Fruit fly (Drosophila melanogaster) whole organism, wandering third instar larva: ENCODE measurements around the gene Nelf-A.
A peak's percentile ranks its signal among the peaks of the same experiment; 100 is the strongest.

ENCODE experiments used
- Abd-B ChIP-seq: fragments of >200 bp; optimal IDR thresholded peaks from 2 replicates; lab custom pipeline; 2017; ENCODE audit warnings: missing biosample characterization, missing genetic modification characterization
- CG32264 ChIP-seq: fragments of 200-800 bp; sonication (Bioruptor generic); optimal IDR thresholded peaks from 2 replicates; lab custom pipeline; 2016; ENCODE audit warnings: missing biosample characterization, missing genetic modification characterization
- CG9705 ChIP-seq: fragments of 200-800 bp; sonication (Bioruptor generic); optimal IDR thresholded peaks from 2 replicates; lab custom pipeline; 2018; ENCODE audit warnings: missing biosample characterization, mild to moderate bottlenecking, missing genetic modification characterization
- CrebA ChIP-seq: fragments of 200-800 bp; sonication (Bioruptor generic); optimal IDR thresholded peaks from 2 replicates; lab custom pipeline; 2016; ENCODE audit warnings: missing biosample characterization, mild to moderate bottlenecking, missing genetic modification characterization, borderline replicate concordance
- Dfd ChIP-seq: fragments of >200 bp; optimal IDR thresholded peaks from 2 replicates; lab custom pipeline; 2017; ENCODE audit warnings: missing biosample characterization, missing genetic modification characterization
- Dif ChIP-seq: fragments of 200-275, 200-300 bp; sonication (Bioruptor generic); optimal IDR thresholded peaks from 2 replicates; lab custom pipeline; 2018; ENCODE audit warnings: missing biosample characterization, missing genetic modification characterization; ENCODE audit not compliant: partially characterized antibody
- GATAd ChIP-seq: sonication (Bioruptor generic); optimal IDR thresholded peaks from 2 replicates; lab custom pipeline; 2016; ENCODE audit warnings: missing biosample characterization, missing genetic modification characterization
- HLH106 ChIP-seq: fragments of 200-800 bp; optimal IDR thresholded peaks from 3 replicates; lab custom pipeline; 2019; ENCODE audit warnings: missing biosample characterization, mild to moderate bottlenecking, missing genetic modification characterization, moderate library complexity
- Hnf4 ChIP-seq: fragments of 200-800 bp; sonication (Bioruptor generic); optimal IDR thresholded peaks from 2 replicates; lab custom pipeline; 2016; ENCODE audit warnings: missing biosample characterization, mild to moderate bottlenecking, missing genetic modification characterization
- Hr78 ChIP-seq: fragments of >200 bp; optimal IDR thresholded peaks from 2 replicates; lab custom pipeline; 2017; ENCODE audit warnings: missing biosample characterization, missing genetic modification characterization
- Hr83 ChIP-seq: fragments of 200-300 bp; sonication (Bioruptor generic); optimal IDR thresholded peaks from 2 replicates; lab custom pipeline; 2016; ENCODE audit warnings: missing biosample characterization, mild to moderate bottlenecking, missing genetic modification characterization, moderate library complexity; ENCODE audit not compliant: poor library complexity, severe bottlenecking
- Jra ChIP-seq: sonication (Bioruptor generic); optimal IDR thresholded peaks from 2 replicates; lab custom pipeline; 2016; ENCODE audit warnings: missing biosample characterization, missing genetic modification characterization
- Myc ChIP-seq: fragments of >200 bp; optimal IDR thresholded peaks from 2 replicates; lab custom pipeline; 2017
- N ChIP-seq: fragments of >200 bp; optimal IDR thresholded peaks from 2 replicates; lab custom pipeline; 2018; ENCODE audit warnings: missing biosample characterization, missing external identifiers, missing genetic modification characterization
- OdsH ChIP-seq: fragments of 200-800 bp; sonication (Bioruptor generic); optimal IDR thresholded peaks from 2 replicates; lab custom pipeline; 2016; ENCODE audit warnings: missing biosample characterization, mild to moderate bottlenecking, missing genetic modification characterization
- Rel ChIP-seq, 2 experiments: fragments of 200-800 bp; sonication (Bioruptor generic) in 1 of 2; optimal IDR thresholded peaks; 2 replicates in 1 of 2; 3 replicates in 1 of 2; lab custom pipeline; 2016 to 2019; ENCODE audit warnings: mild to moderate bottlenecking in 2 of 2, missing biosample characterization in 2 of 2, missing genetic modification characterization in 2 of 2, moderate library complexity in 1 of 2
- Sp1 ChIP-seq: fragments of 200-800 bp; sonication (Bioruptor generic); optimal IDR thresholded peaks from 3 replicates; lab custom pipeline; 2019; ENCODE audit warnings: missing biosample characterization, mild to moderate bottlenecking, missing genetic modification characterization, moderate library complexity
- Vsx2 ChIP-seq: fragments of 200-300, 225-300 bp; sonication (Bioruptor generic); optimal IDR thresholded peaks from 2 replicates; lab custom pipeline; 2018; ENCODE audit warnings: missing biosample characterization, missing genetic modification characterization; ENCODE audit not compliant: partially characterized antibody
- br ChIP-seq: fragments of 200-800 bp; sonication (Bioruptor generic); optimal IDR thresholded peaks from 2 replicates; lab custom pipeline; 2016; ENCODE audit warnings: missing biosample characterization, missing genetic modification characterization
- brk ChIP-seq: fragments of 200-800 bp; sonication (Bioruptor generic); optimal IDR thresholded peaks from 2 replicates; lab custom pipeline; 2016; ENCODE audit warnings: missing biosample characterization, mild to moderate bottlenecking, missing genetic modification characterization
- dl ChIP-seq, 2 experiments: fragments of 175-275, 200-275 bp in 1 of 2; fragments of 200-275 bp in 1 of 2; sonication (Bioruptor generic); optimal IDR thresholded peaks; lab custom pipeline; 2018; ENCODE audit warnings: mild to moderate bottlenecking in 2 of 2, missing biosample characterization in 2 of 2, missing genetic modification characterization in 2 of 2, moderate library complexity in 2 of 2; ENCODE audit not compliant: partially characterized antibody in 2 of 2, insufficient read depth in 1 of 2
- dmrt93B ChIP-seq: fragments of 200-800 bp; sonication (Bioruptor generic); optimal IDR thresholded peaks from 2 replicates; lab custom pipeline; 2018; ENCODE audit warnings: missing biosample characterization, mild to moderate bottlenecking, missing genetic modification characterization
- dsf ChIP-seq: sonication (Bioruptor generic); optimal IDR thresholded peaks from 2 replicates; lab custom pipeline; 2016; ENCODE audit warnings: missing biosample characterization, missing genetic modification characterization, borderline replicate concordance
- ey ChIP-seq: fragments of 200-800 bp; sonication (Bioruptor generic); optimal IDR thresholded peaks from 2 replicates; lab custom pipeline; 2016; ENCODE audit warnings: missing biosample characterization, missing genetic modification characterization
- foxo ChIP-seq, 2 experiments: fragments of 200-800 bp; sonication (Bioruptor generic); optimal IDR thresholded peaks; 2 replicates in 1 of 2; 3 replicates in 1 of 2; lab custom pipeline; 2016 to 2017; ENCODE audit warnings: missing biosample characterization in 2 of 2, missing genetic modification characterization in 2 of 2
- fru ChIP-seq: fragments of 200-800 bp; sonication (Bioruptor generic); optimal IDR thresholded peaks from 3 replicates; lab custom pipeline; 2016; ENCODE audit warnings: missing biosample characterization, mild to moderate bottlenecking, missing genetic modification characterization
- h ChIP-seq: fragments of 200-800 bp; sonication (Bioruptor generic); optimal IDR thresholded peaks from 3 replicates; lab custom pipeline; 2016; ENCODE audit warnings: missing biosample characterization, mild to moderate bottlenecking, missing genetic modification characterization
- jim ChIP-seq: fragments of 175-275, 200-325 bp; sonication (Bioruptor generic); optimal IDR thresholded peaks from 2 replicates; lab custom pipeline; 2016; ENCODE audit warnings: missing biosample characterization, mild to moderate bottlenecking, missing genetic modification characterization
- lola ChIP-seq: fragments of >200 bp; optimal IDR thresholded peaks from 2 replicates; lab custom pipeline; 2017; ENCODE audit warnings: missing biosample characterization, missing genetic modification characterization
- pan ChIP-seq: fragments of >200 bp; optimal IDR thresholded peaks from 2 replicates; lab custom pipeline; 2017
- psq ChIP-seq: fragments of 200-800 bp; sonication (Bioruptor generic); optimal IDR thresholded peaks from 3 replicates; lab custom pipeline; 2017; ENCODE audit warnings: missing biosample characterization, mild to moderate bottlenecking, missing genetic modification characterization, moderate library complexity
- rgr ChIP-seq: fragments of 200-800 bp; sonication (Bioruptor generic); optimal IDR thresholded peaks from 3 replicates; lab custom pipeline; 2016; ENCODE audit warnings: missing biosample characterization, mild to moderate bottlenecking, missing genetic modification characterization
- sage ChIP-seq: fragments of 200-800 bp; sonication (Bioruptor generic); optimal IDR thresholded peaks from 2 replicates; lab custom pipeline; 2016; ENCODE audit warnings: missing biosample characterization, mild to moderate bottlenecking, missing genetic modification characterization
- sv ChIP-seq: fragments of 200-800 bp; sonication (Bioruptor generic); optimal IDR thresholded peaks from 3 replicates; lab custom pipeline; 2016; ENCODE audit warnings: missing biosample characterization, missing genetic modification characterization
- tai ChIP-seq: sonication (Bioruptor generic); optimal IDR thresholded peaks from 2 replicates; lab custom pipeline; 2016; ENCODE audit warnings: missing biosample characterization, missing genetic modification characterization
- usp ChIP-seq: fragments of >200 bp; optimal IDR thresholded peaks from 2 replicates; lab custom pipeline; 2017; ENCODE audit warnings: missing biosample characterization, missing genetic modification characterization
- woc ChIP-seq: sonication (Bioruptor generic); optimal IDR thresholded peaks from 2 replicates; lab custom pipeline; 2016; ENCODE audit warnings: missing biosample characterization, mild to moderate bottlenecking, missing genetic modification characterization

Nelf-A gene

dm6 chr3R:21197566-21197965 lies 25.9 kb upstream of the Nelf-A start:
- TF ChIP-seq foxo (GFP tag; optimal IDR thresholded peaks at IDR 0.05; lab: Kevin White, UChicago), result no peak
- no peak for TF ChIP-seq CG9705
- no peak for TF ChIP-seq brk (GFP tag; lab: Kevin White, UChicago)
- TF ChIP-seq dmrt93B, result no peak
- no peak for TF ChIP-seq CrebA (GFP tag; lab: Kevin White, UChicago)
- no peak for TF ChIP-seq HLH106
- TF ChIP-seq GATAd (GFP tag; lab: Kevin White, UChicago), result no peak
- no peak for TF ChIP-seq Hnf4
- TF ChIP-seq pan (lab: Kevin White, UChicago), result no peak
- no peak for TF ChIP-seq Jra

DNA sequence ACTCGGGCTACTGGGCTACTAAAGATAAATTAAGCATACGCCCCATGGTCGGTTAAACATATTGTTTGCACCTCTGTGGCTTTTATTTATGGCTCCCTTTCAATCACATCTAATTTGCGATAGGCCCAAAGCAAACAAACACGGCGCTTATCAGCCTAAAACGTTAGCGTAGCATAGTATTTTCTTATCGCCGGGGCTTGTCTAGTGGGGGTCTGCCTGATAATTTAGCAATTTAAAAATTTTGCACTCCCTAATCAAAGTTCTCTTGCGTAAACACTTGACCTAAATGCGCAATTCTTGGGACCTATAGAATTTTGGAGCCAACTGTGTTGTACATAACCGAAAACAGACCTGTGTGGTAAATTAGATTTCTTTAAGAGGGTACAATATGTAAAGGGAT lies 25.4 kb upstream of the Nelf-A start:
- TF ChIP-seq h (GFP tag; lab: Kevin White, UChicago), result peak; percentile 2
- no peak for TF ChIP-seq Rel (GFP tag; optimal IDR thresholded peaks at IDR 0.05; lab: Kevin White, UChicago)
- TF ChIP-seq Rel (tag; optimal IDR thresholded peaks at IDR 0.05; lab: Kevin White, UChicago), result no peak
- TF ChIP-seq CrebA (GFP tag; lab: Kevin White, UChicago), result peak; percentile 2

DNA sequence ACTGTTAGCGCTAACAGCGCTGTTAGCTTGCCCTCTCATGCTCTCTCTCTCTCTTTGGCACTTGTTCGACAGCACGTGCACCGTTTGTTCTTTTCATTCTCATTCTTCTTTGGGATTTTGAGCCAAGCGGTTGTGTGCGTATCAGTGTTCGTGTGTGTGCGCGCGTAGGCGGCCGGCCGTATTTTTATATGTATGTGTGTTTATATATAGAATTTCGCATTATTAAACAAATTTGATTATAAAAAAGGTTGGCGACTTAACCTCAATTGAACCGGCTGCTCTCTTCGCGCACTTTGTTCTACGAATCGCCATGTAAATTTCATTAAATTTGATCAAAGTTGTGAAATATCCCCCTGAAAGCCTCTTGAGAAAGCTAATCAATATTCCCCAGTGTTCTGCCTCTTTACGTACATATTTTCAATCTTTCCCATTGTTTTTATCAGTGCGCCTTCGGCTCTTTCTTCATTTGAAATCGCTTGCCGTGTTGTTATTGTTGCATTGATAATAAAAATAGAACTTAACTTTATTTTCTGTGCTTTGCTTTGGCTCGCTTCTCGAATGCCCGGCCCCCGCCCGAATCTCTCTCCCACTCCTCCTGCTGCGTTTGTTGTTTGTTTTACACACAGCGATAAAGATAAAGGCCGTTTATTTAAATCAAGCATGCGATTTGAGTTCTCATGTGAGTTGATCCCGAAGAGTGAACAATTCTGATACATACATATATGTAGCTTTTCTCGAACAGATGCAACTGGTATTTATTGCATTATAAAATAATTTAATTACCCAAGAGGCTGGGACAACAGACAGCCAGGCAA lies 24.2 kb upstream of the Nelf-A start:
- TF ChIP-seq sv, result no peak
- TF ChIP-seq CG9705, result no peak
- TF ChIP-seq CG32264, result no peak
- TF ChIP-seq Vsx2 (GFP tag; lab: Kevin White, UChicago), result peak; percentile 35
- TF ChIP-seq Hnf4, result no peak
- no peak for TF ChIP-seq OdsH (GFP tag; lab: Kevin White, UChicago)
- TF ChIP-seq foxo (GFP tag; optimal IDR thresholded peaks at IDR 0.05; lab: Kevin White, UChicago), result no peak
- TF ChIP-seq Hr83 (GFP tag; lab: Kevin White, UChicago), result no peak
- TF ChIP-seq psq (GFP tag; lab: Kevin White, UChicago), result peak; percentile 77
- no peak for TF ChIP-seq Hr78
- TF ChIP-seq Myc (lab: Kevin White, UChicago), result no peak
- peak; percentile 30 to 33 for TF ChIP-seq dl (GFP tag; optimal IDR thresholded peaks at IDR 0.05; lab: Kevin White, UChicago; ENCODE audit: insufficient read depth in 1 of 2, partially characterized antibody in 2 of 2)
- TF ChIP-seq lola, result no peak
- no peak for TF ChIP-seq ey
- TF ChIP-seq jim, result no peak
- no peak for TF ChIP-seq dmrt93B
- TF ChIP-seq Dif (GFP tag; lab: Kevin White, UChicago), result peak; percentile 50
- TF ChIP-seq br (GFP tag; lab: Kevin White, UChicago), result no peak
- TF ChIP-seq Rel (GFP tag; optimal IDR thresholded peaks at IDR 0.05; lab: Kevin White, UChicago), result no peak
- TF ChIP-seq Rel (tag; optimal IDR thresholded peaks at IDR 0.05; lab: Kevin White, UChicago), result peak; percentile 82
- no peak for TF ChIP-seq Dfd (GFP tag; lab: Kevin White, UChicago)
- TF ChIP-seq Jra, result no peak
- TF ChIP-seq sage, result no peak
- peak; percentile 4 for TF ChIP-seq h (GFP tag; lab: Kevin White, UChicago)
- TF ChIP-seq dsf, result no peak
- TF ChIP-seq N (GFP tag; lab: Kevin White, UChicago), result no peak
- no peak for TF ChIP-seq rgr (GFP tag; lab: Kevin White, UChicago)
- TF ChIP-seq usp (GFP tag; lab: Kevin White, UChicago), result no peak
- TF ChIP-seq Abd-B, result no peak
- no peak for TF ChIP-seq GATAd (GFP tag; lab: Kevin White, UChicago)

- no peak for TF ChIP-seq sv
- no peak for TF ChIP-seq Hnf4
- no peak for TF ChIP-seq psq (GFP tag; lab: Kevin White, UChicago)
- no peak for TF ChIP-seq CG32264
- TF ChIP-seq Sp1 (GFP tag; lab: Kevin White, UChicago), result peak; percentile 9
- no peak for TF ChIP-seq dl (GFP tag; optimal IDR thresholded peaks at IDR 0.05; lab: Kevin White, UChicago; ENCODE audit: insufficient read depth in 1 of 2, partially characterized antibody in 2 of 2)
- no peak for TF ChIP-seq dmrt93B
- TF ChIP-seq fru (GFP tag; lab: Kevin White, UChicago), result peak; percentile 48
- no peak for TF ChIP-seq Jra
- no peak for TF ChIP-seq Myc (lab: Kevin White, UChicago)
- TF ChIP-seq Rel (GFP tag; optimal IDR thresholded peaks at IDR 0.05; lab: Kevin White, UChicago), result no peak
- no peak for TF ChIP-seq Rel (tag; optimal IDR thresholded peaks at IDR 0.05; lab: Kevin White, UChicago)
- TF ChIP-seq dsf, result no peak
- no peak for TF ChIP-seq N (GFP tag; lab: Kevin White, UChicago)
- TF ChIP-seq h (GFP tag; lab: Kevin White, UChicago), result peak; percentile 5
- peak; percentile 5 for TF ChIP-seq tai (GFP tag; lab: Kevin White, UChicago)
- TF ChIP-seq Dif (GFP tag; lab: Kevin White, UChicago), result no peak
- TF ChIP-seq woc (GFP tag; lab: Kevin White, UChicago), result peak; percentile 32
- no peak for TF ChIP-seq sage
- peak; percentile 28 for TF ChIP-seq HLH106
- no peak for TF ChIP-seq Dfd (GFP tag; lab: Kevin White, UChicago)
- peak; percentile 8 for TF ChIP-seq Hr83 (GFP tag; lab: Kevin White, UChicago)
- TF ChIP-seq CrebA (GFP tag; lab: Kevin White, UChicago), result no peak
- no peak for TF ChIP-seq GATAd (GFP tag; lab: Kevin White, UChicago)
- peak; percentile 63 for TF ChIP-seq rgr (GFP tag; lab: Kevin White, UChicago)
- TF ChIP-seq lola, result no peak
- TF ChIP-seq usp (GFP tag; lab: Kevin White, UChicago), result no peak
- no peak for TF ChIP-seq pan (lab: Kevin White, UChicago)
- TF ChIP-seq foxo (GFP tag; optimal IDR thresholded peaks at IDR 0.05; lab: Kevin White, UChicago), result peak in 1 of 2 experiments; percentile 57
- TF ChIP-seq ey, result peak; percentile 54
- TF ChIP-seq jim, result no peak
Observed at dm6 chr3R:21199953-21200368, 23.5 kb upstream of the Nelf-A start.
